Worm (Caenorhabditis elegans): ENCODE data around the gene eef-1A.2.

Gene eef-1A.2

DNA sequence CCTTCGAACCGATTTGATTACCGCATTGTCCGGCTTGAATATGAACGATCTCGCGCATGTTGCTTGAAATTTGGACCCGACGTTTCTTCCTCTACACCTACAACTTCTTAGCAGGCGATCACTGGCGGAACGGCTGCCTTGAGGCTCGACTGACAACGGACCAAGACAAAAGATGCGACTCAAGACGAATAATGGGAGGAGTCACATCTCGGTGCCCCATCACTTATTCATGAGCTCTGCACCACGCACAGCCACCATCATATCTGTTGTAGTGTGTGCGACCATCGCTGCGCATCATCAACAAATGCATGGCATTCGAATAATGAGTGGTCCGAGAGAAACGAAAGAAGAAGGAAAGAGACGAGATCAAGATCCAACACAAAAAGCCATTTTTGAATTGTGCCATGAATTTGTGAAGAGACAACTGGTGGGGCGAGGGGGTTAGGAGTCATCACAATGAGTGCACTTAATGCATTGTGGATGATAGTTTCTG lies 46.9 kb upstream of the eef-1A.2 start, which contains the start of gene mec-7:
Gene mec-7, minus strand, starts transcription at position 181 of the 493 bp plus-strand sequence.
- TF ChIP-seq unc-86 (tag; optimal IDR thresholded peaks at IDR 0.05) = peak; percentile 64
- TF ChIP-seq lin-14 (GFP tag; optimal IDR thresholded peaks at IDR 0.05) = peak; percentile 9
- TF ChIP-seq snu-23 (GFP tag; optimal IDR thresholded peaks at IDR 0.05) = no peak

DNA sequence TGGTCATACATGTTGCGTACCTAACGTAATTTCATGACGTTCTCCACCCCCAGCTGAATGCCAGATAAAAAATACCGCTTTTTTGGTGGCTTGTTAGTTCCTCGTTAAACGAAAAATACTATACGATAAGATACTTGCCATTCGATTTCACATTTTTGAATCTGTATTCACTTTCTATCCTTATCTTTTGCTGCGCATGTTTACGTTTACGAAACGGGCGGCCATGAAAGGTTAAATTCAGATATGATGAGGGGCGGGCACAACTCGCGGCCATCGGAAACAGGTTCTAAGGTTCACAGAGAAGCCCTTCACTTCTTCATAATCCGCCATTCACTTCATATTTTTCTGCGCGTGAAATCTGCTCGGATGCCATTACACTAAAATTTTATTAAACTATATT lies 44.7 kb upstream of the eef-1A.2 start:
- TF ChIP-seq Y116A8C.19 (tag; optimal IDR thresholded peaks at IDR 0.05; ENCODE audit: borderline replicate concordance) (no peak), fkh-8 (tag; optimal IDR thresholded peaks at IDR 0.05) (no peak), fkh-10 (GFP tag; optimal IDR thresholded peaks at IDR 0.05) (no peak), lin-14 (GFP tag; optimal IDR thresholded peaks at IDR 0.05) (peak; percentile 4), blmp-1 (tag; optimal IDR thresholded peaks at IDR 0.05) (peak; percentile 88), nhr-237 (tag; optimal IDR thresholded peaks at IDR 0.05) (no peak), grh-1 (GFP tag; IDR thresholded peaks at IDR 0.05) (peak; percentile 27; the same call in 1 of the 2 replicates), elt-3 (tag; optimal IDR thresholded peaks at IDR 0.05) (peak in 1 of 6 experiments; percentile 17), elt-2 (tag; optimal IDR thresholded peaks at IDR 0.05) (no peak), efl-1 (optimal IDR thresholded peaks at IDR 0.05) (no peak), efl-1 (GFP tag; optimal IDR thresholded peaks at IDR 0.05 in 1 of 2) (peak in 1 of 2 experiments; percentile 59)

- TF ChIP-seq swsn-7 (tag; optimal IDR thresholded peaks at IDR 0.05) (no peak), ztf-11 (tag; optimal IDR thresholded peaks at IDR 0.05) (no peak), dsc-1 (tag; optimal IDR thresholded peaks at IDR 0.05) (no peak), aly-2 (tag; optimal IDR thresholded peaks at IDR 0.05) (no peak), ztf-4 (tag; optimal IDR thresholded peaks at IDR 0.05) (no peak), elt-3 (tag; optimal IDR thresholded peaks at IDR 0.05) (no peak), tlp-1 (tag; optimal IDR thresholded peaks at IDR 0.05) (no peak), ceh-63 (GFP tag; optimal IDR thresholded peaks at IDR 0.05) (no peak), sox-4 (tag; optimal IDR thresholded peaks at IDR 0.05) (no peak), unc-98 (GFP tag; IDR thresholded peaks at IDR 0.05) (no peak), snu-23 (GFP tag; optimal IDR thresholded peaks at IDR 0.05) (no peak), ceh-90 (tag; optimal IDR thresholded peaks at IDR 0.05) (no peak), mep-1 (tag; optimal IDR thresholded peaks at IDR 0.05) (no peak), nhr-85 (tag) (no peak), sup-37 (GFP tag; optimal IDR thresholded peaks at IDR 0.05) (no peak), fos-1 (tag; optimal IDR thresholded peaks at IDR 0.05) (no peak), sptf-1 (tag; optimal IDR thresholded peaks at IDR 0.05) (no peak)
These were observed 43.9 kb upstream of the eef-1A.2 start, which contains the start of gene ZK154.1 for ce11 chrX:7779527-7780033. Gene ZK154.1, plus strand, starts transcription at chrX:7779577.

ce11 chrX:7781827-7782226 lies 41.6 kb upstream of the eef-1A.2 start:
- TF ChIP-seq nhr-90 (tag; optimal IDR thresholded peaks at IDR 0.05; ENCODE audit: poor library complexity) = no peak
- TF ChIP-seq lin-15B (tag; optimal IDR thresholded peaks at IDR 0.05) = no peak
- TF ChIP-seq dsc-1 (tag; optimal IDR thresholded peaks at IDR 0.05) = no peak
- TF ChIP-seq pqm-1 (tag; optimal IDR thresholded peaks at IDR 0.05) = no peak
- TF ChIP-seq tbx-2 (tag; optimal IDR thresholded peaks at IDR 0.05) = no peak
- no peak for TF ChIP-seq nhr-28 (tag; optimal IDR thresholded peaks at IDR 0.05)
- TF ChIP-seq hlh-17 (GFP tag; optimal IDR thresholded peaks at IDR 0.05; ENCODE audit: borderline replicate concordance) = no peak
- no peak for TF ChIP-seq sptf-1 (tag; optimal IDR thresholded peaks at IDR 0.05)
- TF ChIP-seq nhr-20 (tag; optimal IDR thresholded peaks at IDR 0.05) = no peak
- no peak for TF ChIP-seq zip-4 (GFP tag; optimal IDR thresholded peaks at IDR 0.05)
- TF ChIP-seq ama-1 (optimal IDR thresholded peaks at IDR 0.05) = no peak

All from whole organism, L1 larva.